Worm (Caenorhabditis elegans) whole organism, young adult: ENCODE measurements around the gene F59B1.8.

Experiments
- B0261.1 ChIP-seq: sonication (generic microtip); optimal IDR thresholded peaks from 2 replicates; lab custom pipeline; 2016; ENCODE audit warnings: mild to moderate bottlenecking, missing genetic modification characterization, moderate library complexity, missing compliant biosample characterization
- B0336.3 ChIP-seq: fragments of 200-800 bp; sonication (Bioruptor generic); IDR thresholded peaks from 2 replicates; pipeline ENCODE4 v1.3.6; 2022; ENCODE audit warnings: missing genetic modification characterization, missing compliant biosample characterization
- F33H1.4 ChIP-seq: fragments of 200-800 bp; sonication (Bioruptor generic); IDR thresholded peaks from 2 replicates; pipeline ENCODE4 v1.3.6; 2022; ENCODE audit warnings: missing genetic modification reagents, missing genetic modification characterization, missing compliant biosample characterization
- F39B2.1 ChIP-seq: fragments of 200-800 bp; sonication (Bioruptor generic); IDR thresholded peaks from 2 replicates; pipeline ENCODE4 v1.3.6; 2022; ENCODE audit warnings: missing genetic modification reagents, missing genetic modification characterization, missing compliant biosample characterization
- Y53G8AR.9 ChIP-seq: fragments of 200-800 bp; sonication (Bioruptor generic); conservative IDR thresholded peaks from 2 replicates; pipeline ENCODE4 v1.3.6; 2022; ENCODE audit warnings: missing genetic modification reagents, missing genetic modification characterization, missing compliant biosample characterization
- Y56A3A.18 ChIP-seq: fragments of 200-800 bp; sonication (Bioruptor generic); IDR thresholded peaks from 2 replicates; pipeline ENCODE4 v1.3.6; 2022; ENCODE audit warnings: missing genetic modification reagents, missing genetic modification characterization, missing compliant biosample characterization
- atf-7 ChIP-seq: sonication (generic microtip); optimal IDR thresholded peaks from 2 replicates; lab custom pipeline; 2017; ENCODE audit warnings: mild to moderate bottlenecking, missing genetic modification characterization, missing compliant biosample characterization
- athp-1 ChIP-seq: sonication (generic microtip); optimal IDR thresholded peaks from 2 replicates; lab custom pipeline; 2017; ENCODE audit warnings: mild to moderate bottlenecking, missing genetic modification characterization, missing compliant biosample characterization
- attf-3 ChIP-seq: fragments of 200-800 bp; sonication (Bioruptor generic); conservative IDR thresholded peaks from 2 replicates; pipeline ENCODE4 v1.3.6; 2022; ENCODE audit warnings: missing genetic modification reagents, missing genetic modification characterization, missing compliant biosample characterization
- attf-5 ChIP-seq: fragments of 200-800 bp; sonication (Bioruptor generic); optimal IDR thresholded peaks from 2 replicates; lab custom pipeline; 2018; ENCODE audit warnings: mild to moderate bottlenecking, missing genetic modification characterization, missing compliant biosample characterization
- attf-6 ChIP-seq: fragments of 200-800 bp; sonication (Bioruptor generic); IDR thresholded peaks from 2 replicates; pipeline ENCODE4 v1.3.6; 2022; ENCODE audit warnings: missing genetic modification reagents, missing genetic modification characterization, missing compliant biosample characterization
- cebp-1 ChIP-seq, 2 experiments: fragments of 200-800 bp in 1 of 2; sonication (Bioruptor generic) in 1 of 2; sonication (generic microtip) in 1 of 2; IDR thresholded peaks in 1 of 2; optimal IDR thresholded peaks in 1 of 2; 2 replicates each; pipeline versions ENCODE4 v1.3.6 to Lab custom; 2017 to 2022; ENCODE audit warnings: missing compliant biosample characterization in 2 of 2, missing genetic modification characterization in 2 of 2, mild to moderate bottlenecking in 1 of 2, missing genetic modification reagents in 1 of 2, moderate library complexity in 1 of 2
- cebp-2 ChIP-seq: fragments of 200-800 bp; sonication (Bioruptor generic); IDR thresholded peaks from 2 replicates; pipeline ENCODE4 v1.3.6; 2022; ENCODE audit warnings: missing genetic modification characterization, missing compliant biosample characterization
- dox-1 ChIP-seq: fragments of 200-800 bp; sonication (Bioruptor generic); IDR thresholded peaks from 2 replicates; pipeline ENCODE4 v1.3.6; 2022; ENCODE audit warnings: missing genetic modification reagents, missing genetic modification characterization, missing compliant biosample characterization
- dpl-1 ChIP-seq: fragments of 150-350 bp; optimal IDR thresholded peaks from 2 replicates; lab custom pipeline; 2014; ENCODE audit warnings: missing biosample characterization, missing genetic modification reagents, missing genetic modification characterization
- egl-18 ChIP-seq: fragments of 200-800 bp; sonication (Bioruptor generic); IDR thresholded peaks from 2 replicates; pipeline ENCODE4 v1.3.6; 2022; ENCODE audit warnings: missing genetic modification reagents, missing genetic modification characterization, missing compliant biosample characterization
- egl-44 ChIP-seq: fragments of 200-800 bp; sonication (Bioruptor generic); IDR thresholded peaks from 2 replicates; pipeline ENCODE4 v1.3.6; 2022; ENCODE audit warnings: missing genetic modification reagents, missing genetic modification characterization, missing compliant biosample characterization
- egrh-3 ChIP-seq: fragments of 200-800 bp; sonication (Bioruptor generic); IDR thresholded peaks from 2 replicates; pipeline ENCODE4 v1.3.6; 2022; ENCODE audit warnings: missing genetic modification reagents, missing genetic modification characterization, missing compliant biosample characterization
- ekl-4 ChIP-seq: fragments of 200-800 bp; sonication (Bioruptor generic); IDR thresholded peaks from 2 replicates; pipeline ENCODE4 v1.3.6; 2022; ENCODE audit warnings: missing genetic modification reagents, missing genetic modification characterization, missing compliant biosample characterization
- hlh-12 ChIP-seq: sonication (generic microtip); optimal IDR thresholded peaks from 2 replicates; lab custom pipeline; 2016; ENCODE audit warnings: missing genetic modification characterization, missing compliant biosample characterization
- hlh-26 ChIP-seq: fragments of 200-800 bp; sonication (Bioruptor generic); conservative IDR thresholded peaks from 2 replicates; pipeline ENCODE4 v1.3.6; 2022; ENCODE audit warnings: missing genetic modification reagents, missing genetic modification characterization, missing compliant biosample characterization
- let-607 ChIP-seq, 2 experiments: fragments of 200-800 bp in 1 of 2; sonication (Bioruptor generic) in 1 of 2; sonication (generic microtip) in 1 of 2; optimal IDR thresholded peaks; 2 replicates each; lab custom pipeline; 2016 to 2018; ENCODE audit warnings: mild to moderate bottlenecking in 2 of 2, missing compliant biosample characterization in 2 of 2, missing genetic modification characterization in 2 of 2, moderate library complexity in 2 of 2, missing genotype in 1 of 2
- lin-40 ChIP-seq: sonication (generic microtip); optimal IDR thresholded peaks from 2 replicates; lab custom pipeline; 2016; ENCODE audit warnings: missing genetic modification characterization, mild to moderate bottlenecking, missing compliant biosample characterization, missing genotype, missing genetic modification reagents
- madf-10 ChIP-seq: sonication (generic microtip); optimal IDR thresholded peaks from 2 replicates; lab custom pipeline; 2016; ENCODE audit warnings: mild to moderate bottlenecking, missing genetic modification characterization, missing compliant biosample characterization
- mcd-1 ChIP-seq: fragments of 200-800 bp; sonication (Bioruptor generic); IDR thresholded peaks from 2 replicates; pipeline ENCODE4 v1.3.6; 2022; ENCODE audit warnings: missing genetic modification reagents, missing genetic modification characterization, missing compliant biosample characterization
- nfyb-1 ChIP-seq: fragments of 200-800 bp; sonication (Bioruptor generic); IDR thresholded peaks from 2 replicates; pipeline ENCODE4 v1.3.6; 2022; ENCODE audit warnings: missing genetic modification reagents, missing genetic modification characterization, missing compliant biosample characterization
- nhr-27 ChIP-seq: fragments of 200-800 bp; sonication (Bioruptor generic); optimal IDR thresholded peaks from 2 replicates; lab custom pipeline; 2018; ENCODE audit warnings: mild to moderate bottlenecking, missing genetic modification characterization, moderate library complexity, missing compliant biosample characterization
- nhr-80 ChIP-seq: sonication (generic microtip); optimal IDR thresholded peaks from 2 replicates; lab custom pipeline; 2016; ENCODE audit warnings: missing genetic modification characterization, missing compliant biosample characterization
- nhr-90 ChIP-seq: sonication (generic microtip); optimal IDR thresholded peaks from 2 replicates; lab custom pipeline; 2016; ENCODE audit warnings: missing genotype, mild to moderate bottlenecking, missing genetic modification characterization, missing compliant biosample characterization
- pha-4 ChIP-seq: fragments of 150-350 bp; sonication (generic microtip); optimal IDR thresholded peaks from 2 replicates; lab custom pipeline; 2014; ENCODE audit warnings: missing biosample characterization, missing genetic modification reagents, missing genetic modification characterization
- rcor-1 ChIP-seq: fragments of 200-800 bp; sonication (Bioruptor generic); IDR thresholded peaks from 2 replicates; pipeline ENCODE4 v1.3.6; 2022; ENCODE audit warnings: missing genetic modification reagents, missing genetic modification characterization, missing compliant biosample characterization
- repo-1 ChIP-seq: sonication (generic microtip); optimal IDR thresholded peaks from 2 replicates; lab custom pipeline; 2017; ENCODE audit warnings: mild to moderate bottlenecking, missing genetic modification characterization, missing compliant biosample characterization
- sdz-38 ChIP-seq: sonication (generic microtip); optimal IDR thresholded peaks from 2 replicates; lab custom pipeline; 2016; ENCODE audit warnings: missing genotype, missing genetic modification characterization, missing compliant biosample characterization
- sea-2 ChIP-seq: fragments of 200-800 bp; sonication (Bioruptor generic); IDR thresholded peaks from 2 replicates; pipeline ENCODE4 v1.3.6; 2022; ENCODE audit warnings: missing genetic modification characterization, missing compliant biosample characterization
- snpc-1.3 ChIP-seq: sonication (generic microtip); optimal IDR thresholded peaks from 2 replicates; lab custom pipeline; 2017; ENCODE audit warnings: missing genetic modification characterization, mild to moderate bottlenecking, missing compliant biosample characterization, antibody characterized with exemption, moderate library complexity, missing genotype, missing genetic modification reagents; ENCODE audit not compliant: insufficient read depth
- snpc-4 ChIP-seq, 5 experiments: fragments of 150-350 bp in 1 of 5; sonication (generic microtip) in 4 of 5; optimal IDR thresholded peaks; 2 replicates each; lab custom pipeline; 2014 to 2018; ENCODE audit warnings: missing genetic modification characterization in 5 of 5, missing biosample characterization in 3 of 5, antibody characterized with exemption in 2 of 5, mild to moderate bottlenecking in 2 of 5, missing compliant biosample characterization in 2 of 5, missing genotype in 2 of 5, moderate library complexity in 2 of 5, missing genetic modification reagents in 1 of 5
- tbp1 ChIP-seq: fragments of 200-800 bp; sonication (Bioruptor generic); optimal IDR thresholded peaks from 2 replicates; lab custom pipeline; 2018; ENCODE audit warnings: mild to moderate bottlenecking, missing genetic modification characterization, missing compliant biosample characterization
- tbx-9 ChIP-seq: sonication (generic microtip); optimal IDR thresholded peaks from 2 replicates; lab custom pipeline; 2016; ENCODE audit warnings: borderline replicate concordance, missing genetic modification characterization, inconsistent platforms, missing compliant biosample characterization
- tlf-1 ChIP-seq: fragments of 200-800 bp; sonication (Bioruptor generic); optimal IDR thresholded peaks from 2 replicates; lab custom pipeline; 2018; ENCODE audit warnings: mild to moderate bottlenecking, missing genetic modification characterization, missing compliant biosample characterization
- unc-62 ChIP-seq: fragments of 150-350 bp; optimal IDR thresholded peaks from 2 replicates; lab custom pipeline; 2014; ENCODE audit warnings: missing biosample characterization, missing genetic modification reagents, missing genetic modification characterization
- zim-3 ChIP-seq: sonication (generic microtip); optimal IDR thresholded peaks from 2 replicates; lab custom pipeline; 2017; ENCODE audit warnings: mild to moderate bottlenecking, missing genetic modification characterization, moderate library complexity, missing compliant biosample characterization
- ztf-18 ChIP-seq: sonication (generic microtip); optimal IDR thresholded peaks from 2 replicates; lab custom pipeline; 2016; ENCODE audit warnings: missing genotype, mild to moderate bottlenecking, missing genetic modification characterization, missing compliant biosample characterization
- ztf-22 ChIP-seq: fragments of 200-800 bp; sonication (Bioruptor generic); optimal IDR thresholded peaks from 2 replicates; lab custom pipeline; 2018; ENCODE audit warnings: mild to moderate bottlenecking, missing genetic modification characterization, moderate library complexity, missing compliant biosample characterization

F59B1.8 gene

ce11 chrV:3637086-3637485, 7.0 kb downstream of the F59B1.8 start, which contains the start of gene srx-41:
TSS of gene srx-41 (minus strand) at chrV:3637186.
- TF ChIP-seq attf-3 (GFP tag; lab: Robert Waterston, UW) = no peak
- no peak for TF ChIP-seq sdz-38 (tag; lab: Kevin White, UChicago)
- no peak for TF ChIP-seq attf-5 (GFP tag; lab: Kevin White, UChicago)
- TF ChIP-seq B0261.1 (tag; lab: Kevin White, UChicago) = no peak
- no peak for TF ChIP-seq ztf-18 (tag; lab: Kevin White, UChicago)
- no peak for TF ChIP-seq pha-4 (tag; lab: Kevin White, UChicago)
- TF ChIP-seq egl-18 (GFP tag; lab: Robert Waterston, UW) = no peak
- TF ChIP-seq nfyb-1 = no peak
- no peak for TF ChIP-seq hlh-12 (tag; lab: Kevin White, UChicago)
- TF ChIP-seq unc-62 (GFP tag; lab: Kevin White, UChicago) = no peak

- TF ChIP-seq ztf-22 (GFP tag; lab: Kevin White, UChicago) = no peak
- no peak for TF ChIP-seq nhr-27
- no peak for TF ChIP-seq snpc-4 (GFP tag; optimal IDR thresholded peaks at IDR 0.05; lab: Kevin White, UChicago)
- peak in 3 of 4 experiments; percentile 55 to 75 (median 64) for TF ChIP-seq snpc-4 (tag; optimal IDR thresholded peaks at IDR 0.05; lab: Kevin White, UChicago)
- TF ChIP-seq B0336.3 (GFP tag; lab: Robert Waterston, UW) = peak; percentile 92
- no peak for TF ChIP-seq tbx-9 (tag; lab: Kevin White, UChicago)
- no peak for TF ChIP-seq attf-3 (GFP tag; lab: Robert Waterston, UW)
- TF ChIP-seq athp-1 (tag; lab: Kevin White, UChicago) = peak; percentile 3
- TF ChIP-seq rcor-1 (GFP tag; lab: Robert Waterston, UW) = no peak
- peak; percentile 84 for TF ChIP-seq nfyb-1
- TF ChIP-seq tbp1 (GFP tag; lab: Kevin White, UChicago) = peak; percentile 41
- TF ChIP-seq tlf-1 (GFP tag; lab: Kevin White, UChicago) = peak; percentile 62
- TF ChIP-seq egrh-3 (GFP tag; lab: Robert Waterston, UW) = no peak
- TF ChIP-seq dox-1 (GFP tag; lab: Robert Waterston, UW) = peak; percentile 44; the same call in 1 of the 2 replicates
- TF ChIP-seq nhr-80 (tag; lab: Kevin White, UChicago) = peak; percentile 75
- TF ChIP-seq zim-3 (tag; lab: Kevin White, UChicago) = peak; percentile 17
- no peak for TF ChIP-seq dpl-1 (GFP tag; lab: Kevin White, UChicago)
- TF ChIP-seq snpc-1.3 (tag; lab: Kevin White, UChicago) = no peak
- no peak for TF ChIP-seq cebp-1 (GFP tag; IDR thresholded peaks at IDR 0.05; lab: Robert Waterston, UW)
- peak; percentile 54 for TF ChIP-seq cebp-1 (tag; optimal IDR thresholded peaks at IDR 0.05; lab: Kevin White, UChicago)
- 0 out of 2 replicates have a peak, but pooled peaks have one; percentile 56 for TF ChIP-seq cebp-2 (GFP tag; lab: Robert Waterston, UW)
- TF ChIP-seq atf-7 = peak; percentile 91
- peak; percentile 34; the same call in 1 of the 2 replicates for TF ChIP-seq Y56A3A.18 (GFP tag; lab: Robert Waterston, UW)
- no peak for TF ChIP-seq lin-40 (tag; lab: Kevin White, UChicago)
- peak; percentile 22; the same call in 1 of the 2 replicates for TF ChIP-seq mcd-1
- peak; percentile 87 for TF ChIP-seq nhr-90 (tag; lab: Kevin White, UChicago)
- TF ChIP-seq ekl-4 (GFP tag; lab: Robert Waterston, UW) = 0 out of 2 replicates have a peak, but pooled peaks have one; percentile 40
- TF ChIP-seq attf-6 (GFP tag; lab: Robert Waterston, UW) = no peak
- TF ChIP-seq madf-10 (tag; lab: Kevin White, UChicago) = peak; percentile 91
- no peak for TF ChIP-seq sea-2 (GFP tag; lab: Robert Waterston, UW)
- no peak for TF ChIP-seq hlh-26 (GFP tag; lab: Robert Waterston, UW)
- peak; percentile 88; the same call in 1 of the 2 replicates for TF ChIP-seq Y53G8AR.9 (GFP tag; lab: Robert Waterston, UW)
- peak in 1 of 2 experiments; percentile 36 for TF ChIP-seq let-607 (tag; optimal IDR thresholded peaks at IDR 0.05; lab: Kevin White, UChicago)
- TF ChIP-seq repo-1 (tag; lab: Kevin White, UChicago) = peak; percentile 75
- TF ChIP-seq F33H1.4 = no peak
- TF ChIP-seq attf-5 (GFP tag; lab: Kevin White, UChicago) = peak; percentile 48
- TF ChIP-seq F39B2.1 (GFP tag; lab: Robert Waterston, UW) = 0 out of 2 replicates have a peak, but pooled peaks have one; percentile 62
- TF ChIP-seq egl-44 (GFP tag; lab: Robert Waterston, UW) = peak; percentile 57; the same call in 1 of the 2 replicates
Observed at ce11 chrV:3634293-3635016, 9.6 kb downstream of the F59B1.8 start.
